Fruit fly (Drosophila melanogaster) whole organism, prepupa: ENCODE data around the gene CG42525.

Experiments
- CG34406 ChIP-seq: fragments of 200-800 bp; sonication (Bioruptor generic); optimal IDR thresholded peaks from 3 replicates; lab custom pipeline; 2016; ENCODE audit warnings: missing biosample characterization, missing genetic modification characterization
- CG3919 ChIP-seq: fragments of 200-800 bp; sonication (Bioruptor generic); optimal IDR thresholded peaks from 3 replicates; lab custom pipeline; 2016; ENCODE audit warnings: missing biosample characterization, missing genetic modification characterization
- CG6163 ChIP-seq: fragments of 200-800 bp; sonication (Bioruptor generic); IDR thresholded peaks from 3 replicates; pipeline ENCODE4 v1.3.6; 2022; ENCODE audit warnings: missing biosample characterization, missing genetic modification characterization
- Eip75B ChIP-seq: fragments of 200-800 bp; sonication (Bioruptor generic); optimal IDR thresholded peaks from 3 replicates; lab custom pipeline; 2016; ENCODE audit warnings: missing biosample characterization, missing genetic modification characterization
- Eip93F ChIP-seq: fragments of 200-800 bp; sonication (Bioruptor generic); optimal IDR thresholded peaks from 2 replicates; lab custom pipeline; 2016; ENCODE audit warnings: missing biosample characterization, mild to moderate bottlenecking, missing genetic modification characterization
- Lpt ChIP-seq: fragments of 200-800 bp; sonication (Bioruptor generic); optimal IDR thresholded peaks from 3 replicates; lab custom pipeline; 2016; ENCODE audit warnings: missing biosample characterization, missing genetic modification characterization

- TF ChIP-seq CG34406 (GFP tag; lab: Kevin White, UChicago) (no peak), Eip75B (GFP tag; lab: Kevin White, UChicago) (no peak), Eip93F (GFP tag; lab: Kevin White, UChicago) (no peak), Lpt (GFP tag; lab: Kevin White, UChicago) (no peak), CG6163 (no peak), CG3919 (GFP tag; lab: Kevin White, UChicago) (no peak)
These were observed 46.8 kb downstream of the CG42525 start for dm6 chr3L:3142516-3143382.
